Fruit fly (Drosophila melanogaster) whole organism, prepupa: Measurements from ENCODE around the gene dpr20.

Experiments
- CG10631 ChIP-seq: fragments of 200-800 bp; sonication (Bioruptor generic); optimal IDR thresholded peaks from 2 replicates; lab custom pipeline; 2016; ENCODE audit warnings: missing biosample characterization, missing genetic modification characterization
- CG10669 ChIP-seq: fragments of 200-800 bp; sonication (Bioruptor generic); optimal IDR thresholded peaks from 3 replicates; lab custom pipeline; 2018; ENCODE audit warnings: missing biosample characterization, mild to moderate bottlenecking, missing genetic modification characterization, moderate library complexity
- CG11294 ChIP-seq: fragments of 200-800 bp; sonication (Bioruptor generic); IDR thresholded peaks from 2 replicates; pipeline ENCODE4 v1.3.6; 2022; ENCODE audit warnings: missing biosample characterization, missing genetic modification characterization
- CG11762 ChIP-seq: fragments of 200-800 bp; sonication (Bioruptor generic); optimal IDR thresholded peaks from 3 replicates; lab custom pipeline; 2016; ENCODE audit warnings: missing biosample characterization, missing genetic modification characterization; ENCODE audit not compliant: insufficient read depth
- CG15336 ChIP-seq: fragments of 200-800 bp; sonication (Bioruptor generic); IDR thresholded peaks from 2 replicates; pipeline ENCODE4 v1.3.6; 2022; ENCODE audit warnings: missing biosample characterization, missing genetic modification characterization
- CG16779 ChIP-seq: fragments of 200-800 bp; sonication (Bioruptor generic); optimal IDR thresholded peaks from 3 replicates; lab custom pipeline; 2017; ENCODE audit warnings: missing biosample characterization, mild to moderate bottlenecking, missing genetic modification characterization
- CG3032 ChIP-seq: fragments of 200-800 bp; optimal IDR thresholded peaks from 2 replicates; lab custom pipeline; 2019; ENCODE audit warnings: missing biosample characterization, mild to moderate bottlenecking, missing genetic modification characterization, moderate library complexity
- CG31627 ChIP-seq: fragments of 200-800 bp; sonication (Bioruptor generic); optimal IDR thresholded peaks from 3 replicates; lab custom pipeline; 2016; ENCODE audit warnings: missing biosample characterization, missing genetic modification characterization
- CG32006 ChIP-seq: fragments of 200-800 bp; sonication (Bioruptor generic); optimal IDR thresholded peaks from 3 replicates; lab custom pipeline; 2017; ENCODE audit warnings: missing biosample characterization, mild to moderate bottlenecking, missing genetic modification characterization
- CG34406 ChIP-seq: fragments of 200-800 bp; sonication (Bioruptor generic); optimal IDR thresholded peaks from 3 replicates; lab custom pipeline; 2016; ENCODE audit warnings: missing biosample characterization, missing genetic modification characterization
- CG3919 ChIP-seq: fragments of 200-800 bp; sonication (Bioruptor generic); optimal IDR thresholded peaks from 3 replicates; lab custom pipeline; 2016; ENCODE audit warnings: missing biosample characterization, missing genetic modification characterization
- CG4318 ChIP-seq: fragments of 200-800 bp; sonication (Bioruptor generic); optimal IDR thresholded peaks from 3 replicates; lab custom pipeline; 2017; ENCODE audit warnings: missing biosample characterization, mild to moderate bottlenecking, missing genetic modification characterization
- CG6163 ChIP-seq: fragments of 200-800 bp; sonication (Bioruptor generic); IDR thresholded peaks from 3 replicates; pipeline ENCODE4 v1.3.6; 2022; ENCODE audit warnings: missing biosample characterization, missing genetic modification characterization
- CG6276 ChIP-seq: fragments of 200-800 bp; sonication (Bioruptor generic); optimal IDR thresholded peaks from 2 replicates; lab custom pipeline; 2017; ENCODE audit warnings: missing biosample characterization, mild to moderate bottlenecking, missing genetic modification characterization
- CG6792 ChIP-seq: fragments of 200-800 bp; sonication (Bioruptor generic); optimal IDR thresholded peaks from 3 replicates; lab custom pipeline; 2016; ENCODE audit warnings: missing biosample characterization, missing genetic modification characterization
- CG6808 ChIP-seq: fragments of 200-800 bp; sonication (Bioruptor generic); optimal IDR thresholded peaks from 3 replicates; lab custom pipeline; 2017; ENCODE audit warnings: missing biosample characterization, missing genetic modification characterization, mild to moderate bottlenecking, moderate library complexity, missing genetic modification reagents
- CG6854 ChIP-seq: fragments of 200-800 bp; sonication (Bioruptor generic); optimal IDR thresholded peaks from 2 replicates; lab custom pipeline; 2017; ENCODE audit warnings: missing biosample characterization, mild to moderate bottlenecking, missing genetic modification characterization
- CG8119 ChIP-seq: fragments of 200-800 bp; sonication (Bioruptor generic); IDR thresholded peaks from 3 replicates; pipeline ENCODE4 v1.3.6; 2022; ENCODE audit warnings: missing biosample characterization, missing genetic modification characterization
- CG8632 ChIP-seq: fragments of 200-800 bp; sonication (Bioruptor generic); optimal IDR thresholded peaks from 3 replicates; lab custom pipeline; 2016; ENCODE audit warnings: missing biosample characterization, missing genetic modification characterization
- CG9139 ChIP-seq: fragments of 200-800 bp; sonication (Bioruptor generic); optimal IDR thresholded peaks from 3 replicates; lab custom pipeline; 2017; ENCODE audit warnings: missing biosample characterization, mild to moderate bottlenecking, missing genetic modification characterization
- Eip78C ChIP-seq: fragments of 200-800 bp; sonication (Bioruptor generic); peaks from one replicate; lab custom pipeline; 2016; ENCODE audit warnings: missing biosample characterization, missing genetic modification characterization
- Ets21C ChIP-seq: fragments of 200-800 bp; sonication (Bioruptor generic); optimal IDR thresholded peaks from 3 replicates; lab custom pipeline; 2016; ENCODE audit warnings: missing biosample characterization, missing genetic modification characterization
- Ets96B ChIP-seq: fragments of 200-800 bp; optimal IDR thresholded peaks from 2 replicates; lab custom pipeline; 2019; ENCODE audit warnings: missing biosample characterization, mild to moderate bottlenecking, missing genetic modification characterization, moderate library complexity
- Gug ChIP-seq: fragments of 200-800 bp; sonication (Bioruptor generic); IDR thresholded peaks from 2 replicates; pipeline ENCODE4 v1.3.6; 2022; ENCODE audit warnings: missing biosample characterization, missing genetic modification characterization
- Hr38 ChIP-seq: sonication (Bioruptor generic); optimal IDR thresholded peaks from 2 replicates; lab custom pipeline; 2016; ENCODE audit warnings: missing biosample characterization, missing genetic modification characterization
- Hr39 ChIP-seq: fragments of 200-800 bp; sonication (Bioruptor generic); optimal IDR thresholded peaks from 2 replicates; lab custom pipeline; 2016; ENCODE audit warnings: missing biosample characterization, missing genetic modification characterization
- Hr4 ChIP-seq: fragments of 200-800 bp; sonication (Bioruptor generic); optimal IDR thresholded peaks from 3 replicates; lab custom pipeline; 2016; ENCODE audit warnings: missing biosample characterization, missing genetic modification characterization
- Met ChIP-seq: fragments of 200-800 bp; sonication (Bioruptor generic); optimal IDR thresholded peaks from 3 replicates; lab custom pipeline; 2016; ENCODE audit warnings: missing biosample characterization, missing genetic modification characterization
- OdsH ChIP-seq: fragments of 200-800 bp; sonication (Bioruptor generic); optimal IDR thresholded peaks from 3 replicates; lab custom pipeline; 2016; ENCODE audit warnings: missing biosample characterization, missing genetic modification characterization
- Smox ChIP-seq: fragments of 200-800 bp; sonication (Bioruptor generic); optimal IDR thresholded peaks from 3 replicates; lab custom pipeline; 2016; ENCODE audit warnings: missing biosample characterization, missing genetic modification characterization
- Sox102F ChIP-seq: fragments of 200-800 bp; sonication (Bioruptor generic); optimal IDR thresholded peaks from 2 replicates; lab custom pipeline; 2016; ENCODE audit warnings: missing biosample characterization, mild to moderate bottlenecking, missing genetic modification characterization
- Sox14 ChIP-seq: fragments of 200-800 bp; sonication (Bioruptor generic); optimal IDR thresholded peaks from 3 replicates; lab custom pipeline; 2016; ENCODE audit warnings: missing biosample characterization, missing genetic modification characterization
- Sox15 ChIP-seq: fragments of 200-800 bp; sonication (Bioruptor generic); optimal IDR thresholded peaks from 3 replicates; lab custom pipeline; 2016; ENCODE audit warnings: missing biosample characterization, missing genetic modification characterization
- achi ChIP-seq: fragments of 200-800 bp; sonication (Bioruptor generic); optimal IDR thresholded peaks from 3 replicates; lab custom pipeline; 2016; ENCODE audit warnings: missing biosample characterization, missing genetic modification characterization
- acj6 ChIP-seq: fragments of 200-800 bp; sonication (Bioruptor generic); optimal IDR thresholded peaks from 3 replicates; lab custom pipeline; 2016; ENCODE audit warnings: missing biosample characterization, missing genetic modification characterization
- cyc ChIP-seq: fragments of 200-800 bp; sonication (Bioruptor generic); optimal IDR thresholded peaks from 3 replicates; lab custom pipeline; 2016; ENCODE audit warnings: missing biosample characterization, missing genetic modification characterization
- dac ChIP-seq: fragments of 200-800 bp; sonication (Bioruptor generic); optimal IDR thresholded peaks from 2 replicates; lab custom pipeline; 2017; ENCODE audit warnings: missing biosample characterization, mild to moderate bottlenecking, missing genetic modification characterization
- eg ChIP-seq: fragments of 200-800 bp; sonication (Bioruptor generic); IDR thresholded peaks from 3 replicates; pipeline ENCODE4 v1.3.6; 2022; ENCODE audit warnings: missing biosample characterization, missing genetic modification characterization
- esn ChIP-seq: fragments of 200-800 bp; sonication (Bioruptor generic); optimal IDR thresholded peaks from 2 replicates; lab custom pipeline; 2016; ENCODE audit warnings: missing biosample characterization, mild to moderate bottlenecking, missing genetic modification characterization, moderate library complexity
- fd59A ChIP-seq: fragments of 200-800 bp; sonication (Bioruptor generic); optimal IDR thresholded peaks from 2 replicates; lab custom pipeline; 2017; ENCODE audit warnings: missing biosample characterization, mild to moderate bottlenecking, missing genetic modification characterization, missing genetic modification reagents
- fkh ChIP-seq: fragments of 200-800 bp; sonication (Bioruptor generic); optimal IDR thresholded peaks from 3 replicates; lab custom pipeline; 2017; ENCODE audit warnings: missing biosample characterization, mild to moderate bottlenecking, missing genetic modification characterization, moderate library complexity
- lz ChIP-seq: fragments of 200-800 bp; sonication (Bioruptor generic); optimal IDR thresholded peaks from 3 replicates; lab custom pipeline; 2016; ENCODE audit warnings: missing biosample characterization, missing genetic modification characterization
- pdm3 ChIP-seq: fragments of 200-800 bp; sonication (Bioruptor generic); optimal IDR thresholded peaks from 3 replicates; lab custom pipeline; 2016; ENCODE audit warnings: missing biosample characterization, missing genetic modification characterization
- salr ChIP-seq, 2 experiments: fragments of 200-800 bp; sonication (Bioruptor generic); optimal IDR thresholded peaks; 3 replicates each; lab custom pipeline; 2016 to 2018; ENCODE audit warnings: missing biosample characterization in 2 of 2, missing genetic modification characterization in 2 of 2, mild to moderate bottlenecking in 1 of 2
- ss ChIP-seq, 2 experiments: fragments of 200-800 bp; sonication (Bioruptor generic); optimal IDR thresholded peaks; 2 replicates in 1 of 2; 3 replicates in 1 of 2; lab custom pipeline; 2017 to 2018; ENCODE audit warnings: mild to moderate bottlenecking in 2 of 2, missing biosample characterization in 2 of 2, missing genetic modification characterization in 2 of 2, moderate library complexity in 1 of 2
- svp ChIP-seq: fragments of 200-800 bp; sonication (Bioruptor generic); peaks from one replicate; lab custom pipeline; 2016; ENCODE audit warnings: missing biosample characterization, missing genetic modification characterization
- topi ChIP-seq: fragments of 200-800 bp; sonication (Bioruptor generic); optimal IDR thresholded peaks from 3 replicates; lab custom pipeline; 2016; ENCODE audit warnings: missing biosample characterization, missing genetic modification characterization
- vri ChIP-seq: fragments of 200-800 bp; sonication (Bioruptor generic); optimal IDR thresholded peaks from 3 replicates; lab custom pipeline; 2016; ENCODE audit warnings: missing biosample characterization, mild to moderate bottlenecking, missing genetic modification characterization

The dpr20 gene

dm6 chr3L:820975-821598 lies 36.0 kb downstream of the dpr20 start (continued):
- peak; percentile 34; the same call in 2 of the 3 replicates for TF ChIP-seq CG8119 (GFP tag; lab: Robert Waterston, UW)
- TF ChIP-seq CG6854 (GFP tag; lab: Kevin White, UChicago): no peak
- TF ChIP-seq CG10631 (GFP tag; lab: Kevin White, UChicago): peak; percentile 29
- TF ChIP-seq Hr4: peak; percentile 44
- TF ChIP-seq svp (GFP tag; lab: Kevin White, UChicago): peak; percentile 82
- no peak for TF ChIP-seq CG11294 (GFP tag; lab: Robert Waterston, UW)
- TF ChIP-seq CG4318 (GFP tag; lab: Kevin White, UChicago): no peak
- TF ChIP-seq CG9139 (GFP tag; lab: Kevin White, UChicago): no peak
- TF ChIP-seq Met: peak; percentile 17
- no peak for TF ChIP-seq Hr38
- TF ChIP-seq CG6792 (GFP tag; lab: Kevin White, UChicago): no peak
- TF ChIP-seq CG6276 (GFP tag; lab: Kevin White, UChicago): no peak
- peak; percentile 28 for TF ChIP-seq CG8632 (GFP tag; lab: Kevin White, UChicago)
- TF ChIP-seq achi: peak; percentile 2
- peak; percentile 52 for TF ChIP-seq OdsH (GFP tag; lab: Kevin White, UChicago)
- no peak for TF ChIP-seq Ets96B (tag; lab: Kevin White, UChicago)
- TF ChIP-seq ss (GFP tag; optimal IDR thresholded peaks at IDR 0.05; lab: Kevin White, UChicago): no peak
- peak; percentile 8 for TF ChIP-seq CG3919 (GFP tag; lab: Kevin White, UChicago)
- TF ChIP-seq CG16779 (tag; lab: Kevin White, UChicago): no peak

- TF ChIP-seq Ets21C (GFP tag; lab: Kevin White, UChicago) (peak; percentile 63), salr (GFP tag; optimal IDR thresholded peaks at IDR 0.05; lab: Kevin White, UChicago) (peak; percentile 68 to 70), CG31627 (GFP tag; lab: Kevin White, UChicago) (peak; percentile 73), vri (GFP tag; lab: Kevin White, UChicago) (peak; percentile 60), CG11762 (GFP tag; lab: Kevin White, UChicago) (peak; percentile 63), achi (peak; percentile 88), pdm3 (GFP tag; lab: Kevin White, UChicago) (peak; percentile 79), Sox14 (GFP tag; lab: Kevin White, UChicago) (peak; percentile 71), cyc (GFP tag; lab: Kevin White, UChicago) (peak; percentile 68), fkh (no peak), CG34406 (GFP tag; lab: Kevin White, UChicago) (peak; percentile 84), CG3919 (GFP tag; lab: Kevin White, UChicago) (peak; percentile 82), CG32006 (peak; percentile 87), CG8632 (GFP tag; lab: Kevin White, UChicago) (peak; percentile 83), topi (peak; percentile 82), CG10631 (GFP tag; lab: Kevin White, UChicago) (peak; percentile 84), esn (GFP tag; lab: Kevin White, UChicago) (peak; percentile 87), fd59A (GFP tag; lab: Kevin White, UChicago) (peak; percentile 61), acj6 (GFP tag; lab: Kevin White, UChicago) (peak; percentile 83), Sox15 (GFP tag; lab: Kevin White, UChicago) (peak; percentile 66), dac (GFP tag; lab: Kevin White, UChicago) (peak; percentile 61), CG6792 (GFP tag; lab: Kevin White, UChicago) (peak; percentile 85), CG3032 (tag; lab: Kevin White, UChicago) (peak; percentile 83), lz (peak; percentile 79), Eip78C (GFP tag; lab: Kevin White, UChicago) (peak; percentile 95), CG6808 (GFP tag; lab: Kevin White, UChicago) (peak; percentile 80), CG10669 (peak; percentile 77), Smox (GFP tag; lab: Kevin White, UChicago) (peak; percentile 80), CG16779 (tag; lab: Kevin White, UChicago) (peak; percentile 77), Ets96B (tag; lab: Kevin White, UChicago) (peak; percentile 82), Sox102F (peak; percentile 85), CG6163 (GFP tag; lab: Robert Waterston, UW) (peak; percentile 90), CG15336 (GFP tag; lab: Robert Waterston, UW) (peak; percentile 88), CG6276 (GFP tag; lab: Kevin White, UChicago) (peak; percentile 76), Gug (GFP tag; lab: Robert Waterston, UW) (peak; percentile 82), OdsH (GFP tag; lab: Kevin White, UChicago) (peak; percentile 88), Hr39 (peak; percentile 78), CG9139 (GFP tag; lab: Kevin White, UChicago) (peak; percentile 81), eg (GFP tag; lab: Robert Waterston, UW) (peak; percentile 93), CG4318 (GFP tag; lab: Kevin White, UChicago) (peak; percentile 76)
Measured at dm6 chr3L:820332-820731, 36.7 kb downstream of the dpr20 start.
